Fruit fly (Drosophila melanogaster): Measurements from ENCODE around the gene Cpr65Ax2.
A peak's percentile ranks its signal among the peaks of the same experiment; 100 is the strongest.

Gene Cpr65Ax2

dm6 chr3L:6173826-6174255, 23.2 kb upstream of the Cpr65Ax2 start, which contains the start of the genes fmt and CG7376 (continued):
- TF ChIP-seq bowl (GFP tag; IDR thresholded peaks at IDR 0.05) = no peak
- peak; percentile 69; the same call in 2 of the 3 replicates for TF ChIP-seq CG34224 (GFP tag; IDR thresholded peaks at IDR 0.05; ENCODE audit: partially characterized antibody)
- TF ChIP-seq chm (GFP tag; IDR thresholded peaks at IDR 0.05) = no peak
- no peak for TF ChIP-seq CG2129 (GFP tag; IDR thresholded peaks at IDR 0.05; ENCODE audit: partially characterized antibody)
- peak; percentile 95 for TF ChIP-seq HLH4C (GFP tag; IDR thresholded peaks at IDR 0.05; ENCODE audit: partially characterized antibody)
- no peak for TF ChIP-seq jumu (GFP tag; optimal IDR thresholded peaks at IDR 0.05)
- TF ChIP-seq CG30020 (tag; optimal IDR thresholded peaks at IDR 0.05) = peak; percentile 94
- TF ChIP-seq eyg (GFP tag; optimal IDR thresholded peaks at IDR 0.05) = no peak
- no peak for TF ChIP-seq sug (tag; optimal IDR thresholded peaks at IDR 0.05)
- TF ChIP-seq CkIIα-i1 (GFP tag; IDR thresholded peaks at IDR 0.05) = no peak
- no peak for TF ChIP-seq CG4707 (GFP tag; optimal IDR thresholded peaks at IDR 0.05)
- peak; percentile 27 for TF ChIP-seq CG10654 (GFP tag; optimal IDR thresholded peaks at IDR 0.05)
- no peak for TF ChIP-seq CG17359 (tag; optimal IDR thresholded peaks at IDR 0.05)
- no peak for TF ChIP-seq CoRest (tag; optimal IDR thresholded peaks at IDR 0.05)
- no peak for TF ChIP-seq CG3838 (GFP tag; optimal IDR thresholded peaks at IDR 0.05)
- no peak for TF ChIP-seq CG8089 (GFP tag; optimal IDR thresholded peaks at IDR 0.05)
- TF ChIP-seq lov (optimal IDR thresholded peaks at IDR 0.05) = no peak
- no peak for TF ChIP-seq lov (GFP tag; IDR thresholded peaks at IDR 0.05)
- TF ChIP-seq BtbVII (GFP tag; optimal IDR thresholded peaks at IDR 0.05) = no peak
- TF ChIP-seq CG2678 (tag; optimal IDR thresholded peaks at IDR 0.05) = no peak
- TF ChIP-seq CG12299 (tag; optimal IDR thresholded peaks at IDR 0.05) = no peak
- peak; percentile 49 for TF ChIP-seq CG12155 (GFP tag; optimal IDR thresholded peaks at IDR 0.05)
- TF ChIP-seq schlank (tag; optimal IDR thresholded peaks at IDR 0.05) = no peak
- no peak for TF ChIP-seq CG10147 (GFP tag; optimal IDR thresholded peaks at IDR 0.05)
- peak; percentile 16 for TF ChIP-seq CG9797 (GFP tag; optimal IDR thresholded peaks at IDR 0.05)
- TF ChIP-seq sob (GFP tag; IDR thresholded peaks at IDR 0.05) = no peak
- peak; percentile 71 for TF ChIP-seq CG10267 (tag; optimal IDR thresholded peaks at IDR 0.05)
- TF ChIP-seq ash1 (GFP tag; optimal IDR thresholded peaks at IDR 0.05) = no peak
- TF ChIP-seq grn (GFP tag; optimal IDR thresholded peaks at IDR 0.05) = no peak
- no peak for TF ChIP-seq gcm2 (GFP tag; optimal IDR thresholded peaks at IDR 0.05)
- no peak for TF ChIP-seq tio (GFP tag; optimal IDR thresholded peaks at IDR 0.05)
- no peak for TF ChIP-seq rib (GFP tag; IDR thresholded peaks at IDR 0.05)
- no peak for TF ChIP-seq CG6175 (GFP tag; IDR thresholded peaks at IDR 0.05)
- TF ChIP-seq nom (GFP tag; optimal IDR thresholded peaks at IDR 0.05) = no peak
- no peak for TF ChIP-seq scrt (GFP tag; optimal IDR thresholded peaks at IDR 0.05)
- TF ChIP-seq Dip3 (GFP tag; optimal IDR thresholded peaks at IDR 0.05) = no peak
- no peak for TF ChIP-seq seq (GFP tag; IDR thresholded peaks at IDR 0.05)
- TF ChIP-seq CG16813 (GFP tag; IDR thresholded peaks at IDR 0.05; ENCODE audit: partially characterized antibody) = peak; percentile 81
- no peak for TF ChIP-seq Hey (tag; optimal IDR thresholded peaks at IDR 0.05)
- TF ChIP-seq CG15696 (tag; optimal IDR thresholded peaks at IDR 0.05) = peak; percentile 34
- peak; percentile 11 for TF ChIP-seq CG4328 (GFP tag; optimal IDR thresholded peaks at IDR 0.05)
- TF ChIP-seq CG11085 (GFP tag; IDR thresholded peaks at IDR 0.05) = no peak
- TF ChIP-seq CG3995 (GFP tag; optimal IDR thresholded peaks at IDR 0.05) = no peak
- no peak for TF ChIP-seq dysf (GFP tag; IDR thresholded peaks at IDR 0.05)
- TF ChIP-seq CG10462 (GFP tag; optimal IDR thresholded peaks at IDR 0.05) = no peak
- TF ChIP-seq aop (GFP tag; IDR thresholded peaks at IDR 0.05) = no peak
- no peak for TF ChIP-seq kni (GFP tag; optimal IDR thresholded peaks at IDR 0.05)
- no peak for TF ChIP-seq Usf (GFP tag; optimal IDR thresholded peaks at IDR 0.05)
- no peak for TF ChIP-seq emc (GFP tag; optimal IDR thresholded peaks at IDR 0.05)
- no peak for TF ChIP-seq Blimp-1 (GFP tag; optimal IDR thresholded peaks at IDR 0.05)
- TF ChIP-seq CG8765 (GFP tag; IDR thresholded peaks at IDR 0.05) = no peak
